Worm (Caenorhabditis elegans) whole organism, L3 larva: ENCODE measurements around the gene nape-2.

Experiments used
- R02D3.7 ChIP-seq: fragments of 150-350 bp; optimal IDR thresholded peaks from 2 replicates; lab custom pipeline; 2014; ENCODE audit warnings: missing biosample characterization, missing genetic modification characterization
- ZK546.5 ChIP-seq: sonication (generic microtip); optimal IDR thresholded peaks from 2 replicates; lab custom pipeline; 2017; ENCODE audit warnings: missing biosample characterization, missing genetic modification characterization
- ama-1 ChIP-seq: fragments of 150-350 bp; optimal IDR thresholded peaks from 2 replicates; lab custom pipeline; 2018
- ceh-28 ChIP-seq: fragments of 150-350 bp; optimal IDR thresholded peaks from 2 replicates; lab custom pipeline; 2014; ENCODE audit warnings: missing biosample characterization, missing genetic modification reagents, missing genetic modification characterization
- daf-12 ChIP-seq: fragments of 150-350 bp; optimal IDR thresholded peaks from 2 replicates; lab custom pipeline; 2014; ENCODE audit warnings: missing biosample characterization, missing genetic modification reagents, missing genetic modification characterization
- egl-27 ChIP-seq: sonication (generic microtip); optimal IDR thresholded peaks from 4 replicates; lab custom pipeline; 2017; ENCODE audit warnings: missing biosample characterization, missing genetic modification reagents, missing genetic modification characterization
- egl-5 ChIP-seq: fragments of 150-350 bp; optimal IDR thresholded peaks from 2 replicates; lab custom pipeline; 2017; ENCODE audit warnings: missing biosample characterization, missing genetic modification reagents, missing genetic modification characterization, inconsistent platforms
- elt-1 ChIP-seq: fragments of 150-350 bp; optimal IDR thresholded peaks from 2 replicates; lab custom pipeline; 2014; ENCODE audit warnings: missing biosample characterization, missing genetic modification characterization
- elt-2 ChIP-seq: sonication (generic microtip); optimal IDR thresholded peaks from 2 replicates; lab custom pipeline; 2016; ENCODE audit warnings: missing genetic modification reagents, mild to moderate bottlenecking, missing genetic modification characterization, missing compliant biosample characterization
- elt-3 ChIP-seq, 3 experiments: fragments of 150-350 bp in 1 of 3; sonication (generic microtip) in 2 of 3; optimal IDR thresholded peaks; 2 replicates in 2 of 3; 4 replicates in 1 of 3; lab custom pipeline; 2014 to 2017; ENCODE audit warnings: missing biosample characterization in 3 of 3, missing genetic modification characterization in 3 of 3
- eor-1 ChIP-seq, 2 experiments: fragments of 150-350 bp; optimal IDR thresholded peaks; 2 replicates each; lab custom pipeline; 2014 to 2018; ENCODE audit warnings: missing biosample characterization in 2 of 2, missing genetic modification characterization in 2 of 2
- hmg-11 ChIP-seq: sonication (generic microtip); optimal IDR thresholded peaks from 2 replicates; lab custom pipeline; 2016; ENCODE audit warnings: missing genetic modification characterization, missing compliant biosample characterization
- jun-1 ChIP-seq: fragments of 150-350 bp; optimal IDR thresholded peaks from 2 replicates; lab custom pipeline; 2014; ENCODE audit warnings: missing biosample characterization, missing genetic modification reagents, missing genetic modification characterization
- lin-15B ChIP-seq: fragments of 150-350 bp; optimal IDR thresholded peaks from 2 replicates; lab custom pipeline; 2014; ENCODE audit warnings: missing biosample characterization, missing genetic modification characterization
- lin-39 ChIP-seq: fragments of 150-350 bp; optimal IDR thresholded peaks from 2 replicates; lab custom pipeline; 2018; ENCODE audit warnings: missing biosample characterization, missing genetic modification reagents, missing genetic modification characterization
- lsy-12 ChIP-seq: sonication (generic microtip); optimal IDR thresholded peaks from 2 replicates; lab custom pipeline; 2016; ENCODE audit warnings: mild to moderate bottlenecking, missing genetic modification characterization, missing compliant biosample characterization
- mdl-1 ChIP-seq: fragments of 150-350 bp; optimal IDR thresholded peaks from 2 replicates; lab custom pipeline; 2014; ENCODE audit warnings: missing biosample characterization, missing genetic modification characterization
- nfya-1 ChIP-seq: sonication (generic microtip); optimal IDR thresholded peaks from 2 replicates; lab custom pipeline; 2017; ENCODE audit warnings: missing genetic modification characterization, mild to moderate bottlenecking, missing compliant biosample characterization, antibody characterized with exemption, moderate library complexity; ENCODE audit not compliant: insufficient read depth
- nhr-11 ChIP-seq: fragments of 150-350 bp; optimal IDR thresholded peaks from 2 replicates; lab custom pipeline; 2014; ENCODE audit warnings: missing biosample characterization, missing genetic modification characterization
- nhr-12 ChIP-seq: fragments of 150-350 bp; optimal IDR thresholded peaks from 2 replicates; lab custom pipeline; 2014; ENCODE audit warnings: missing biosample characterization, missing genetic modification characterization
- nhr-23 ChIP-seq: fragments of 150-350 bp; optimal IDR thresholded peaks from 2 replicates; lab custom pipeline; 2014; ENCODE audit warnings: missing biosample characterization, missing genetic modification reagents, missing genetic modification characterization
- nhr-237 ChIP-seq: fragments of 150-350 bp; optimal IDR thresholded peaks from 2 replicates; lab custom pipeline; 2014; ENCODE audit warnings: missing biosample characterization, missing genetic modification characterization
- nhr-25 ChIP-seq: sonication (generic microtip); optimal IDR thresholded peaks from 2 replicates; lab custom pipeline; 2017; ENCODE audit warnings: missing biosample characterization, missing genetic modification characterization
- nhr-43 ChIP-seq: sonication (generic microtip); optimal IDR thresholded peaks from 2 replicates; lab custom pipeline; 2016; ENCODE audit warnings: mild to moderate bottlenecking, missing genetic modification characterization, missing compliant biosample characterization; ENCODE audit not compliant: poor library complexity, severe bottlenecking
- nhr-67 ChIP-seq: fragments of 150-350 bp; optimal IDR thresholded peaks from 2 replicates; lab custom pipeline; 2014; ENCODE audit warnings: missing biosample characterization, missing genetic modification characterization
- nhr-76 ChIP-seq: fragments of 150-350 bp; sonication (generic microtip); optimal IDR thresholded peaks from 5 replicates; lab custom pipeline; 2014; ENCODE audit warnings: missing biosample characterization, missing genetic modification characterization
- nhr-77 ChIP-seq: fragments of 150-350 bp; optimal IDR thresholded peaks from 2 replicates; lab custom pipeline; 2014; ENCODE audit warnings: missing biosample characterization, missing genetic modification characterization
- pha-4 ChIP-seq: fragments of 150-350 bp; optimal IDR thresholded peaks from 2 replicates; lab custom pipeline; 2014; ENCODE audit warnings: missing biosample characterization, missing genetic modification reagents, missing genetic modification characterization
- pqm-1 ChIP-seq: fragments of 150-350 bp; optimal IDR thresholded peaks from 2 replicates; lab custom pipeline; 2017; ENCODE audit warnings: missing biosample characterization, missing genetic modification characterization, inconsistent platforms
- sea-2 ChIP-seq: fragments of 150-350 bp; sonication (generic microtip); optimal IDR thresholded peaks from 4 replicates; lab custom pipeline; 2014; ENCODE audit warnings: missing biosample characterization, missing genetic modification reagents, missing genetic modification characterization
- skn-1 ChIP-seq: fragments of 150-350 bp; optimal IDR thresholded peaks from 2 replicates; lab custom pipeline; 2014; ENCODE audit warnings: missing biosample characterization, missing genetic modification characterization
- snpc-4 ChIP-seq: fragments of 150-350 bp; optimal IDR thresholded peaks from 2 replicates; lab custom pipeline; 2014; ENCODE audit warnings: missing biosample characterization, missing genetic modification characterization
- tbx-2 ChIP-seq: sonication (generic microtip); optimal IDR thresholded peaks from 2 replicates; lab custom pipeline; 2016; ENCODE audit warnings: mild to moderate bottlenecking, missing genetic modification characterization, missing compliant biosample characterization
- unc-39 ChIP-seq: sonication (generic microtip); optimal IDR thresholded peaks from 4 replicates; lab custom pipeline; 2017; ENCODE audit warnings: missing biosample characterization, missing genetic modification characterization
- zag-1 ChIP-seq: fragments of 150-350 bp; optimal IDR thresholded peaks from 2 replicates; lab custom pipeline; 2014; ENCODE audit warnings: missing biosample characterization, missing genetic modification characterization
- ztf-11 ChIP-seq: fragments of 150-350 bp; optimal IDR thresholded peaks from 2 replicates; lab custom pipeline; 2014; ENCODE audit warnings: missing biosample characterization, missing genetic modification characterization
- ztf-4 ChIP-seq: fragments of 150-350 bp; optimal IDR thresholded peaks from 2 replicates; lab custom pipeline; 2014; ENCODE audit warnings: missing biosample characterization, missing genetic modification characterization

nape-2 gene

DNA sequence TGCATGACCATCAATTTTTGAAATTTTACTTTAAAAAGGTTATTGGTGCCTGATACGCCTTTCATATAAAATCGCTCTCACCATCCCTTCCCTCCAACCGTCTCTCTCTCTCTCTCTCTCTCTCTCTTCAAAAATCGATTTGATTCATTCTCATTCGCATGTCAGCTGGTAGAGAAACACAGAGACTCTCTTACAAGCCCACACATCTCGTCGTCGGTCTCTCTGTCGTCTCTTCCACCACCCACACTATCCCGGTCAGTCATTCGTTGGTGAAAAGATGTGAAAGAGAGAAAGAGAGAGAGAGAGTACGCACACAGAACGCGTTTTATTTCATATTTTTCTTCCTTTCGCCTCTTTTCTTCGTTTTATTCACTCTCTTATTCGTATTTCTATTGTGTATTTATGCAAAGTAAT is 3.7 kb upstream of the nape-2 start:
- peak; percentile 72 for TF ChIP-seq pqm-1 (tag; lab: Kevin White, UChicago)
- no peak for TF ChIP-seq ZK546.5
- TF ChIP-seq tbx-2 (tag; lab: Kevin White, UChicago) = peak; percentile 60
- peak; percentile 86 for TF ChIP-seq egl-5 (tag; lab: Kevin White, UChicago)
- peak; percentile 90 for TF ChIP-seq hmg-11 (tag; lab: Kevin White, UChicago)
- peak; percentile 60 for TF ChIP-seq R02D3.7 (tag; lab: Kevin White, UChicago)
- TF ChIP-seq nhr-76 (tag; lab: Kevin White, UChicago) = no peak
- TF ChIP-seq lin-15B (tag; lab: Kevin White, UChicago) = peak; percentile 78
- TF ChIP-seq sea-2 (GFP tag; lab: Kevin White, UChicago) = no peak
- TF ChIP-seq ztf-4 (tag; lab: Kevin White, UChicago) = no peak
- TF ChIP-seq snpc-4 (tag; lab: Kevin White, UChicago) = peak; percentile 36
- TF ChIP-seq nhr-23 (tag; lab: Kevin White, UChicago) = peak; percentile 75
- peak; percentile 51 for TF ChIP-seq nhr-43 (tag; lab: Kevin White, UChicago)
- TF ChIP-seq nhr-77 = peak; percentile 10
- peak; percentile 88 for TF ChIP-seq nhr-25
- peak; percentile 75 for TF ChIP-seq pha-4 (tag; lab: Kevin White, UChicago)
- peak; percentile 33 for TF ChIP-seq mdl-1
- TF ChIP-seq ama-1 (lab: Kevin White, UChicago) = peak; percentile 31
- TF ChIP-seq unc-39 = no peak
- TF ChIP-seq elt-2 (tag; lab: Kevin White, UChicago) = peak; percentile 66
- peak; percentile 95 for TF ChIP-seq ceh-28
- TF ChIP-seq lin-39 (tag; lab: Kevin White, UChicago) = peak; percentile 82
- peak; percentile 80 for TF ChIP-seq skn-1 (tag; lab: Kevin White, UChicago)
- TF ChIP-seq nfya-1 (tag; lab: Kevin White, UChicago) = peak; percentile 93
- peak; percentile 48 for TF ChIP-seq lsy-12 (tag; lab: Kevin White, UChicago)
- no peak for TF ChIP-seq ztf-11 (tag; lab: Kevin White, UChicago)
- peak; percentile 85 for TF ChIP-seq jun-1
- no peak for TF ChIP-seq daf-12 (tag; lab: Kevin White, UChicago)

ce11 chrIV:3741874-3742273 is 3.1 kb upstream of the nape-2 start:
- TF ChIP-seq mdl-1 (no peak), elt-1 (tag; lab: Kevin White, UChicago) (no peak), nfya-1 (tag; lab: Kevin White, UChicago) (no peak)
- TF ChIP-seq, all 47 proteins: peak for 0

ce11 chrIV:3740830-3741477 is 2.2 kb upstream of the nape-2 start, which contains the start of gene nape-1:
Gene nape-1, minus strand, starts transcription at chrIV:3740880.
- TF ChIP-seq egl-27 (tag; lab: Kevin White, UChicago) (no peak), jun-1 (no peak), lin-15B (tag; lab: Kevin White, UChicago) (peak; percentile 59), nhr-237 (tag; lab: Kevin White, UChicago) (no peak), pqm-1 (tag; lab: Kevin White, UChicago) (peak; percentile 31), zag-1 (tag; lab: Kevin White, UChicago) (no peak), snpc-4 (tag; lab: Kevin White, UChicago) (no peak), elt-2 (tag; lab: Kevin White, UChicago) (peak; percentile 35), nhr-11 (no peak), nfya-1 (tag; lab: Kevin White, UChicago) (peak; percentile 54), ceh-28 (no peak), hmg-11 (tag; lab: Kevin White, UChicago) (peak; percentile 42), R02D3.7 (tag; lab: Kevin White, UChicago) (no peak), nhr-12 (tag; lab: Kevin White, UChicago) (no peak), lin-39 (tag; lab: Kevin White, UChicago) (peak; percentile 46), elt-1 (tag; lab: Kevin White, UChicago) (no peak), pha-4 (tag; lab: Kevin White, UChicago) (peak; percentile 99), egl-5 (tag; lab: Kevin White, UChicago) (peak; percentile 41)

ce11 chrIV:3736244-3736643 is 2.5 kb downstream of the nape-2 start:
- TF ChIP-seq nhr-237 (tag; lab: Kevin White, UChicago) (no peak), zag-1 (tag; lab: Kevin White, UChicago) (no peak), ztf-11 (tag; lab: Kevin White, UChicago) (no peak), nhr-76 (tag; lab: Kevin White, UChicago) (no peak), elt-3 (tag; optimal IDR thresholded peaks at IDR 0.05; lab: Kevin White, UChicago) (no peak), eor-1 (tag; optimal IDR thresholded peaks at IDR 0.05; lab: Kevin White, UChicago) (no peak), nhr-67 (tag; lab: Kevin White, UChicago) (no peak), mdl-1 (no peak), sea-2 (GFP tag; lab: Kevin White, UChicago) (no peak), lin-15B (tag; lab: Kevin White, UChicago) (no peak), nhr-23 (tag; lab: Kevin White, UChicago) (no peak), nhr-77 (no peak)
